Worm (Caenorhabditis elegans) whole organism, midembryonic: ENCODE data around the gene Y17G7B.8.

Source experiments
- T22C8.4 ChIP-seq: fragments of 200-800 bp; sonication (Bioruptor generic); IDR thresholded peaks from 2 replicates; pipeline ENCODE4 v1.3.6; 2022; ENCODE audit warnings: missing genetic modification characterization, missing compliant biosample characterization
- cog-1 ChIP-seq: sonication (generic microtip); optimal IDR thresholded peaks from 2 replicates; lab custom pipeline; 2016; ENCODE audit warnings: missing genetic modification characterization, missing compliant biosample characterization
- flt-1 ChIP-seq: fragments of 200-800 bp; sonication (Bioruptor generic); IDR thresholded peaks from 2 replicates; pipeline ENCODE4 v1.3.6; 2022; ENCODE audit warnings: missing genetic modification characterization, missing compliant biosample characterization
- klf-2 ChIP-seq: fragments of 200-800 bp; sonication (Bioruptor generic); conservative IDR thresholded peaks from 2 replicates; pipeline ENCODE4 v1.3.6; 2022; ENCODE audit warnings: missing genetic modification reagents, missing genetic modification characterization, missing compliant biosample characterization
- med-1 ChIP-seq: sonication (generic microtip); optimal IDR thresholded peaks from 2 replicates; lab custom pipeline; 2017; ENCODE audit warnings: missing genetic modification characterization, mild to moderate bottlenecking, missing compliant biosample characterization, antibody characterized with exemption, missing genetic modification reagents; ENCODE audit not compliant: insufficient read depth
- ref-1 ChIP-seq: fragments of 200-800 bp; sonication (Bioruptor generic); conservative IDR thresholded peaks from 2 replicates; pipeline ENCODE4 v1.3.6; 2022; ENCODE audit warnings: missing genetic modification reagents, missing genetic modification characterization, missing compliant biosample characterization
- tab-1 ChIP-seq: fragments of 200-800 bp; sonication (Bioruptor generic); IDR thresholded peaks from 2 replicates; pipeline ENCODE4 v1.3.6; 2022; ENCODE audit warnings: missing genetic modification characterization, missing compliant biosample characterization
- ztf-23 ChIP-seq: fragments of 200-800 bp; sonication (Bioruptor generic); IDR thresholded peaks from 2 replicates; pipeline ENCODE4 v1.3.6; 2022; ENCODE audit warnings: missing genetic modification reagents, missing genetic modification characterization, missing compliant biosample characterization
- ztf-29 ChIP-seq: fragments of 200-800 bp; sonication (Bioruptor generic); IDR thresholded peaks from 2 replicates; pipeline ENCODE4 v1.3.6; 2022; ENCODE audit warnings: missing genetic modification reagents, missing genetic modification characterization, missing compliant biosample characterization

Gene Y17G7B.8

DNA sequence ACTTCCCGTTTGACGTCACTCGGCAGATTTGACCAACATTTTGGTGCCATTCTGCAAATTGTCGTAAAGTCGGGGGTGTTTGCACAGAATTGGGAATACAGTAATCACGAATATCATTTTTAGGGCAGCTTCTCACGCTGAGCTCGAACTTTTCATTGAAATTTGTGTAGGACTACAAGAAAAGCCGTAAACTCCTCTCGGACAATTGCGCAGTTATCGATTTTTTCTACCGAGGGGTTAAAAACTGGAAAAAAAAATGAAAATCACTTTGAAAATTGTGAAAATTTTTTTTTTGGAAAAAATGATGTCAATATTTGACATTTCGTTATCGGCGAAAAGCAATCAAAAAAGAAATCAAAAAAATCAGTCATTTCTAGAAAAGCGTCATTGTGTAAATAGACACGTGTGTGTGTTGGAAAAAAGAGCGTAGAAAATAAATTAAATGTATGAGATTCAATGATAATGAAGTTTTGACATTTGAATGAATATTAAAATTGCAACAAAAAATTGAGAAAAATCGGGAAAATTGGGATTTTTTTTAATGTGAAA, at the start of gene Y17G7B.8:
Gene Y17G7B.8, minus strand, starts transcription at position 51 of the 549 bp plus-strand sequence.
- TF ChIP-seq flt-1 (GFP tag; lab: Robert Waterston, UW) (no peak), T22C8.4 (GFP tag; lab: Robert Waterston, UW) (no peak), cog-1 (tag; lab: Kevin White, UChicago) (no peak), med-1 (no peak), ztf-29 (GFP tag; lab: Robert Waterston, UW) (no peak), klf-2 (GFP tag; lab: Robert Waterston, UW) (no peak), ref-1 (GFP tag; lab: Robert Waterston, UW) (no peak)

DNA sequence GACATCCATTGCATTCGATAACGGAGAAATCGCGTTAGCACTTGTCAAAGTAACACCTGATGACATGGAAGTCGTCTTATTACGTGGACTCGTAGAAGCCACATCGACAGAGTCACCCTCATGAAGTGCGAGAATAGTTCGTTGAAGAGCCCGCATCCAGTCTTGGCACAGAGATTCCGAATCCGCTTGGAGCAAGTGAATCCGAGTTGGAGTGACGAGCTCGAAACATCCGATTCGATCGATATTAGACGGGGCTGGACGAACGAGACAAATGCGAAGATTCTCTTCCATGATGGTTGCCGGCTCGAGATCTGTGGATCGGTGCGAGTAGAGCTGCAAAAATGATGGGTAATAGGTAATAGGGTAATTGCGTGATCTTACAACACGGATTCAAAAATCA, 49.7 kb upstream of the Y17G7B.8 start:
- no peak for TF ChIP-seq flt-1 (GFP tag; lab: Robert Waterston, UW)
- TF ChIP-seq ztf-29 (GFP tag; lab: Robert Waterston, UW) = no peak
- TF ChIP-seq T22C8.4 (GFP tag; lab: Robert Waterston, UW) = no peak
- no peak for TF ChIP-seq ref-1 (GFP tag; lab: Robert Waterston, UW)
- TF ChIP-seq tab-1 = no peak
- TF ChIP-seq cog-1 (tag; lab: Kevin White, UChicago) = no peak
- TF ChIP-seq klf-2 (GFP tag; lab: Robert Waterston, UW) = no peak

DNA sequence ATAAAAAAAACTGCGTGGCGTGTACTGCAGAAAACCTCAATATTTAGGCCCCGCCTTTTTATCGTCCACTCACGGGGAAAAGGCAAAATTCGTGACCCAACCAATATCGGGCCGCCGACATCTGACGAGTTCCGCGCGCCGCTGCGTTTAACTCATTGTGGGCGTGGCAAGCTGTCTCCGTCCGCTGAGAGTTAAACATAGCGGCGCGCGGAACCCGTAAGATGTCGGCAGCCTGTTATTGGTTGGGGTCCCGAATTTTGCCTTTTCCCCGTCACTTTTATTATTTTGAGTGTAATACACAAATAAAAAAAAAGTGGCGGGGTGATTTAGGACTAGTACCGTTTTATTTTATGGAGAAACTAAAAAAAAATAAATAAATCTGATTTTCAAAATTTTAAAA, 48.8 kb upstream of the Y17G7B.8 start:
- no peak for TF ChIP-seq tab-1
- TF ChIP-seq flt-1 (GFP tag; lab: Robert Waterston, UW) = 0 out of 2 replicates have a peak, but pooled peaks have one; percentile 38

DNA sequence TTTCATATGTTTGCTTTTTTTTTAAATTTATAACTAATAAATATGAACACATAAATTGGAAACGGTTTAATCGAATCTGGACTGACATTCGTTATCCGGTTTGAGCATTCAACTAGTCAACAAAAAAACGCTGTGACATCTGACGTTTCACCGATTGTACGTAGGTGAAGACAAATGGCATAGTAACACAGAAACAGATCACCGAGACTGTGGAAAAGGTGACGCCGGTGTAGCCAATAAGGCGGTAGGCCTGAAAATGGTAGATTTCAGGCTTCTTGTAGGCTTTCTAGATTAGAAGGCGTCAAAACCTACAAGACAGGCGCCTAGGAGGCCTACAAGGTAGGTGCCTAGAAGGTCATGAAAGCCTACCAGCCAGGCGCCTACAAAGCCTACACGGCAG, 43.7 kb upstream of the Y17G7B.8 start:
- TF ChIP-seq ztf-29 (GFP tag; lab: Robert Waterston, UW) (no peak), cog-1 (tag; lab: Kevin White, UChicago) (no peak), tab-1 (no peak), ztf-23 (GFP tag; lab: Robert Waterston, UW) (no peak), flt-1 (GFP tag; lab: Robert Waterston, UW) (no peak), klf-2 (GFP tag; lab: Robert Waterston, UW) (no peak), med-1 (no peak), ref-1 (GFP tag; lab: Robert Waterston, UW) (no peak), T22C8.4 (GFP tag; lab: Robert Waterston, UW) (no peak)

DNA sequence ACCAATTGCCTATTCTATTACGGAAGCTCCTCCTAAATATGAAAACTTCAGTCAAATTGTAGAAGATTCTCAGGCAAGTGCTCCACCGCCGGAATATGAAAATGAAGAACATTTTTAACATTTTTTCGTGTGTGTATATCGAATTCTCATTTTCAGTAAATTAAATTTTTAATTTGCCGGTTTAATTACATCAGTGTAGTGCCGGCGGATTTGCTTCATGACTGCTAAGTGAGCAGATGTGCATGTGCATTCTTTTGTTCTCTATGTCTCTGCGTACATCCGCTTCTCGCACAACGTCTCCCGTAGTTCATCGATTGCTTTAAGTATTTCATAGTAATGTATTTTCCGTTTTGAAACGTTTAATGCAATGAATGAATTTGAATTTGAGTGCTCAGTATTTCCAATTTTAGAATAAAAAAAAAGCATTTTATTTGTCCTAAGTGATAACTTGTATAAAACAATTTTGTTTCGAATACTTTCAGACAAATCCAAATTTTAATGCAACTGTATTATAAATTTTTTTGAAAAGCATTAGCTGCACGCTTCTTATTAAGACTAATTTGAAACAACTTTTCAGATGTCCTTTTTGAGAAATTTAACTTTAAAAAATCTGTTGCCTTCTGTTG, 40.0 kb upstream of the Y17G7B.8 start, which contains the start of gene Y17G7B.22:
Gene Y17G7B.22, plus strand, starts transcription at position 576 of the 626 bp plus-strand sequence.
- TF ChIP-seq flt-1 (GFP tag; lab: Robert Waterston, UW) = no peak
- no peak for TF ChIP-seq med-1
- no peak for TF ChIP-seq ref-1 (GFP tag; lab: Robert Waterston, UW)

DNA sequence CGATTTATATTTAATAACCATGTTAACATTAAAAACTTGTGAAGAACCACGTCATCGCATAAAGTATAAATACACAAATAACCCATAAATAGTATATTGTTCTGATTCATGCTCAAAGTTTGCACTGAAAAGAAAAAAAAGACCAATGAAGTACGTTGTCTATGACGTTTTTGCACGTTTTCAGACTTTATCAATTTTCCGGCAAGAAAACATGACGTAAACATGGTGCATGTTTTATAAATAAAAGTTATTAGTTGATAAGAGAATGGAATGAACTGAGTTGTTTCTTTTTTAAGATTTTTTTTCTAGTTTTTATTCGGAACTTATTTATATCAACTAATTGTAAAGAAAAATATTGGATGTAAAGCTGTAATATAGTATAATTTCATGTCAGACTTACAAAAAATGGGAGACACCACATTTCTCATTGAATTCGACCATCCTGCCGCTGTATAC, 37.2 kb upstream of the Y17G7B.8 start, which contains the start of gene arrd-8:
Gene arrd-8, plus strand, starts transcription at position 406 of the 456 bp plus-strand sequence.
- TF ChIP-seq ztf-23 (GFP tag; lab: Robert Waterston, UW) = no peak
- no peak for TF ChIP-seq med-1
- TF ChIP-seq flt-1 (GFP tag; lab: Robert Waterston, UW) = no peak
- no peak for TF ChIP-seq klf-2 (GFP tag; lab: Robert Waterston, UW)
- no peak for TF ChIP-seq tab-1
- TF ChIP-seq T22C8.4 (GFP tag; lab: Robert Waterston, UW) = no peak
- no peak for TF ChIP-seq ztf-29 (GFP tag; lab: Robert Waterston, UW)
- no peak for TF ChIP-seq ref-1 (GFP tag; lab: Robert Waterston, UW)
- TF ChIP-seq cog-1 (tag; lab: Kevin White, UChicago) = no peak

DNA sequence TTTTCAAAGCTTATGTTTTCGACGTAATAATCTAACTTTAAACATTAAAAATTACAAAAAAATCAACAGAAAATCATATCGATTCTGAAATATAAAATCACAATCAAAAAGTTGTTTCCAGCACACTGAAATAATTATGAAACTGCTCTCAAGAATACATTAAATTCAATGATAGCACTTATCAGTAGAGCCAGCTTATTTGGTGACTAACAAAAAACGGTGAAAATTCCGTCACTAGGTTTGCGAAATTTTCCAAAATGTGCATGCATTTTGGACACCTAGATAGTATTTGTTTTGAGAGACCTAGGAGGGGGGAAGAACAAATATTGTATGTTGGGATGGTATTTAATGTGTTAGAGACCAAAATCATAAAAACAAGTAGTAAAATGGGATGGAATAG, 35.5 kb upstream of the Y17G7B.8 start:
- no peak for TF ChIP-seq flt-1 (GFP tag; lab: Robert Waterston, UW)

DNA sequence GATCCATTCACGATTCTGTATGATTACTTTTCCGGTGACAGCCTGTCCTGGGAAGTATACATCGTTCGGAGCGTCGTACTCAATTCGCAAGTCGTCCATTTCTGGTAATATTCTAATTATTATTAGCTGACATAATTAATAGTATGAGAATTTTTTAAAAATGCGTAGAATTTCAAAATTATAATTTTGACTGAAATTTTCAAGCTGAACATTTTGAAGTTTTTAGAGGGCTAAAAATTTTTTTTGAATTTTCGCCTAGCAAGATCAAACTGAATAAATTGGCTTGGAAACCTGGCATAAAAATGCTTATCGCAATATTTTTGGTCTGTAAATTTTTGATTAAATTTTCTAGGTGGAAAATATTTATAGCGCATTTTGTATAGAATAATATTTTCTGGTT, 35.0 kb upstream of the Y17G7B.8 start, which contains the start of gene arrd-7:
Gene arrd-7, minus strand, starts transcription at position 101 of the 400 bp plus-strand sequence.
- TF ChIP-seq ztf-29 (GFP tag; lab: Robert Waterston, UW) = no peak
- no peak for TF ChIP-seq cog-1 (tag; lab: Kevin White, UChicago)
- TF ChIP-seq tab-1 = no peak
- TF ChIP-seq ztf-23 (GFP tag; lab: Robert Waterston, UW) = no peak
- no peak for TF ChIP-seq klf-2 (GFP tag; lab: Robert Waterston, UW)
- TF ChIP-seq med-1 = no peak
- TF ChIP-seq ref-1 (GFP tag; lab: Robert Waterston, UW) = no peak
- no peak for TF ChIP-seq flt-1 (GFP tag; lab: Robert Waterston, UW)
- TF ChIP-seq T22C8.4 (GFP tag; lab: Robert Waterston, UW) = no peak

DNA sequence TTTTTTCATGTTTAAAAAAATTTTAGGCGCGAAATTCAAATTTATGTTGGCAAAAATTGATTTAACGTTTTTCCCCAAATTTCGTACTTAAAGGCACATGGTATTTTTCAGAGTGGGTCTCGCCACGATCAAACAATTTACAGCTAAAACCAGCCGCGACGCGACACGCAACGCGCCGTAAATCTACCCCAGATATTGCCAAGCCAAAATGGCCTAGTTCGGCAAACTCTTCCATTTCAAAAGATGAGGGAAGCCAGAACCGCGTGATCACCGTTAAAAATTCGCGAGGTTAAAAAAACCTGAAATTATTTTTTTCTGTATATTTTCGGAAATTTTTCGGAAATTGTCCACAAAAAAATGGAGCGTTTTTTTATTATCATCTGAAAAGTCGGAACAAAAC, 32.3 kb upstream of the Y17G7B.8 start:
- TF ChIP-seq med-1 (no peak), ztf-29 (GFP tag; lab: Robert Waterston, UW) (no peak), ztf-23 (GFP tag; lab: Robert Waterston, UW) (no peak), cog-1 (tag; lab: Kevin White, UChicago) (no peak), ref-1 (GFP tag; lab: Robert Waterston, UW) (no peak), flt-1 (GFP tag; lab: Robert Waterston, UW) (no peak), klf-2 (GFP tag; lab: Robert Waterston, UW) (no peak), T22C8.4 (GFP tag; lab: Robert Waterston, UW) (no peak), tab-1 (no peak)

DNA sequence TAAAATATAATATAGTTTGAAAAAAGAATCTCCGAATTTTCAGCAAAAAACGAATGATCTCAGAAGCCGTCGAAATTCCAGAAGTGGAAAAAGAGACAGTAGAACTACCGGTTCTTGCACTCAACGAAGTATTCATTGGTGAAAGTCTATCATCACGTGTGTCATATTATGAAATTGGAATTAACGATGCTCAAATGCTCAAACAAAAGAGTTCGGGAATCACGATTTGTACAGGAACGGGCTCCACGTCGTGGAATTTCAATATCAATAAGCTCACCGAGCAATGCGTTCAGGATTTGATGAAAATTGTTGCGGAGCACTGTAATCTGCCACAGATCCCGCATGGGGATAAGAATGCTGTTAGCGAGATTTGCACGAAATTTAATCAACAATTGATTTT, 30.8 kb upstream of the Y17G7B.8 start:
- TF ChIP-seq ref-1 (GFP tag; lab: Robert Waterston, UW) (no peak), cog-1 (tag; lab: Kevin White, UChicago) (no peak), med-1 (no peak), T22C8.4 (GFP tag; lab: Robert Waterston, UW) (no peak), flt-1 (GFP tag; lab: Robert Waterston, UW) (no peak), tab-1 (no peak), ztf-29 (GFP tag; lab: Robert Waterston, UW) (no peak), ztf-23 (GFP tag; lab: Robert Waterston, UW) (no peak), klf-2 (GFP tag; lab: Robert Waterston, UW) (no peak)
